Fruit fly (Drosophila melanogaster) whole organism: ENCODE data around the gene Vlet.

Experiments used
- CG8478 ChIP-seq: fragments of >200 bp; optimal IDR thresholded peaks from 2 replicates; lab custom pipeline; 2018; ENCODE audit warnings: inconsistent platforms
- Dll ChIP-seq: fragments of >200 bp; optimal IDR thresholded peaks from 2 replicates; lab custom pipeline; 2017
- EcR ChIP-seq, 2 experiments: fragments of >200 bp; optimal IDR thresholded peaks; 2 replicates each; lab custom pipeline; 2017; ENCODE audit warnings: missing biosample characterization in 2 of 2, missing genetic modification characterization in 2 of 2, missing genetic modification reagents in 2 of 2
- pan ChIP-seq: fragments of >200 bp; optimal IDR thresholded peaks from 2 replicates; lab custom pipeline; 2017
- psq ChIP-seq: fragments of >200 bp; optimal IDR thresholded peaks from 2 replicates; lab custom pipeline; 2017
- usp ChIP-seq: fragments of >200 bp; optimal IDR thresholded peaks from 2 replicates; lab custom pipeline; 2017; ENCODE audit warnings: missing biosample characterization, missing genetic modification characterization, mixed read lengths

Vlet gene

DNA sequence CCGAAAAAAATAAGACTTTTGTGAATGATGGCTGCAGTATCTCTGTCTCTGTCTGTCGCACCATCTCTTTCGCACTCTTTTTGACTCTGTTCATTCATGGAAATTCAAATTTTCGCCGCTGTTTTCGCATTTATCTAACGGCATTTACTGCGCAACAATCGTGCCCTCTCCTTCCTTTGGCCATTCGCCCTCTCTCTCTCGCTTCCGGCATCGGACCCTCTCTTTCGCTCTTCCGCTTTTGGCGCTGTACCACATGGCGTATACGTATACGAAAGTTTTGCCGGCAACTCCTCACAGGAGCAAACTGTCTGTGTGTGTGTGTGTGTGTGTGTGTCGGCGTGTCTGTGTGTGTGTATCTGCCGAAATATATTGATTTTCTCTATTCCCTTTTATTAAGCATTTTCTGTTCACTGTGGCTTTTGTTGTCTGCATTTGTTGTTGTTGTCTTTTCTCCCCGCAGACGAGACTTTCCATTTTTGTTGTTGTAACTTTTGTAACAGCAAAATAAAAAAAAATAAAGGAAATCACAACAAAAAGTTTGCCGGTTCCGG lies 33.8 kb downstream of the Vlet start:
- no peak for TF ChIP-seq usp
- TF ChIP-seq psq (lab: Kevin White, UChicago) = no peak
- TF ChIP-seq CG8478 (lab: Kevin White, UChicago) = no peak
- TF ChIP-seq EcR (GFP tag; optimal IDR thresholded peaks at IDR 0.05; lab: Kevin White, UChicago) = no peak
- no peak for TF ChIP-seq pan (lab: Kevin White, UChicago)
- no peak for TF ChIP-seq Dll (lab: Kevin White, UChicago)

DNA sequence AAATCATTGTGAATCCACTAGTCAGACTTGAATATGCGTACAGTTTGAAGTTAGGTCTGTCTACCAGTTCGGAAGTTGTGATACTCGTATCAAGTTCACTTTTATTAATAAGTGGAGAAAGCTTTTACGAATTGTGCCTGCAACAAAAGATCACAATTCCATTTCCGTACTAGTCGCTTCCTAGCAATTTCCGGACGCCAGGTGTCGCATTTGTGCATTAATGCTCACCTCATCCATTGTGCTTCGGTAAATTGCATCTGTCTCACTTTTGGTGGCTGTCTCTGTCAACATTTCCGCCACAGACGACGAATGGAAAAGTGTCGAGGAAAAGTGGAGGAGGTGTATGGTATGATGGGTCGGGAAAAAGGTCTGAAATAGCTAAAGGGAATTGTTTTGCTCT lies 35.2 kb downstream of the Vlet start:
- TF ChIP-seq EcR (GFP tag; optimal IDR thresholded peaks at IDR 0.05; lab: Kevin White, UChicago) (no peak), Dll (lab: Kevin White, UChicago) (no peak), usp (no peak), CG8478 (lab: Kevin White, UChicago) (no peak), psq (lab: Kevin White, UChicago) (no peak), pan (lab: Kevin White, UChicago) (no peak)

DNA sequence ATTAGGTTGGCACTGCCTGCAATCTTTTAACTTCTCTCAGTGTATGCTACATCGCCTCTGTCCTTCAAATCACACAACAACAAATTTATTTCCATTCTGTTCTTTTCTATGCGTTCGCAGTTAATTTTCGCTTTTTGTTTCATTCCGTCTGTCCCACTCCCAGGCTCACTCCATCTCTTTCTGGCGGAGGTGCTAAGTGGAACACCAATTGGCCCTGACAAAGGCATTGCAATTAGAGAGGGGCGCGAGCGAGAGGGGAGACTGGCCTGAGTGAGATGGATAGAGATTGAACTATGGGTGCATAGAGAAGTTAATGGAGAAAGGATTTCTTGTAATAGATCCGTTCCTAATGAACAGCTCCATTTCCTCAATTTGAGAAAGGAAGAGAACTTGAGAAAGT lies 37.9 kb downstream of the Vlet start:
- no peak for TF ChIP-seq EcR (GFP tag; optimal IDR thresholded peaks at IDR 0.05; lab: Kevin White, UChicago)
- no peak for TF ChIP-seq pan (lab: Kevin White, UChicago)
- TF ChIP-seq usp = no peak
- no peak for TF ChIP-seq psq (lab: Kevin White, UChicago)
- TF ChIP-seq CG8478 (lab: Kevin White, UChicago) = no peak
- no peak for TF ChIP-seq Dll (lab: Kevin White, UChicago)

DNA sequence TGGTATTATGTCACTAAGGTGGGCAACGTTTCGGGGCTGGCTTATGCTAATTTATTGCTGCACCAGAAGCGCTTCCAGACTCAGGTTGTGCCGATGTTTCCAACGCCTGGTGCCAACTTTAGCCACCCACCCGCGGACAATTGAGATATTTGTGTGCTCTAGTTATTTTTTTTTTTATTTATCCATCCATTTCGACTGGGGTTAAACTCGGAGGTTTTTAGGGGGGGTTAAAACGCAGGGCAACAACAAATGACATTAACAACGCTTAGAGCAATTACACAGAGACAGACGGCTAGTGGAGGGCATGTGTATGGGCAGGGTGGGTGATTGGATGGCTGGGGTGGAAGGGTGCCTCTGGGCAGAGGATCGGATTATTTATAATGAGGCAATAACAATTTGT lies 46.7 kb downstream of the Vlet start:
- TF ChIP-seq pan (lab: Kevin White, UChicago) (no peak), CG8478 (lab: Kevin White, UChicago) (no peak), psq (lab: Kevin White, UChicago) (no peak), usp (no peak), Dll (lab: Kevin White, UChicago) (no peak), EcR (GFP tag; optimal IDR thresholded peaks at IDR 0.05; lab: Kevin White, UChicago) (no peak)

DNA sequence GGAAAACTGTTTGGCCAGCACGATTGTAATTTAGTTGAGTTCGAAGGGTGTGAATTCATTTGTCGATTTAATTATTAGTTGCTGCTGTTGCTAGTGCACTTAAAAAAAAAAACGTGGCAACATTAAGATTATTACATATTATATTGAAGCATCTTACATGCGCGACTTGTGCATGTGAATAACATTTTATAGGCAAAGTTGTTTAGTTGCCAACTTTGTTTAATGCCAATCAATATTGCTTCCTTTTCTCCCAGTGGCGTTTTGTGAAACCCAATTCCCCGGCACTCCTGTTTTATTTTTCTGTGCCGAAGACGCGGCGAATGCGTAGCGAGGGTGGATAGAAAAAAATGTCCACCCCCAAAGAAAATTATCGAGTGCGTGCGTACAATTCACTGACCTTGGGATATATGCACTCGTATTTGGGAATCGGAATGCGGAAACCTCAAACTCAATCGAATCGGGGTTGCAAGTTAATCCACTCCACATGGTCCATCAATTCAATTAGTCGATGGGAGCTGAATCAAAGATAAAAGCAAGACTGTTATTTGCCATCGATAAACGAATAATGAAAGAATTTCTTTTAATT lies 49.3 kb downstream of the Vlet start:
- no peak for TF ChIP-seq pan (lab: Kevin White, UChicago)
- no peak for TF ChIP-seq usp
- no peak for TF ChIP-seq EcR (GFP tag; optimal IDR thresholded peaks at IDR 0.05; lab: Kevin White, UChicago)
- TF ChIP-seq Dll (lab: Kevin White, UChicago) = no peak
